Worm (Caenorhabditis elegans) whole organism, mixed stage, embryonic: ENCODE measurements around the gene mat-3.

Source experiments
- elt-1 ChIP-seq: sonication (generic microtip); optimal IDR thresholded peaks from 2 replicates; lab custom pipeline; 2017; ENCODE audit warnings: missing genetic modification characterization, mild to moderate bottlenecking, missing compliant biosample characterization, antibody characterized with exemption, moderate library complexity, borderline replicate concordance; ENCODE audit not compliant: insufficient read depth
- elt-3 ChIP-seq: fragments of 150-350 bp; optimal IDR thresholded peaks from 2 replicates; lab custom pipeline; 2014; ENCODE audit warnings: missing biosample characterization, missing genetic modification characterization

- TF ChIP-seq elt-3 (tag; lab: Kevin White, UChicago) (no peak), elt-1 (tag; lab: Kevin White, UChicago) (no peak)
Observed at ce11 chrIII:444101-444500, 31.2 kb upstream of the mat-3 start, which contains the start of gene Y55B1BR.8.
